Fruit fly (Drosophila melanogaster): Measurements from ENCODE around the gene Faf2.

Gene Faf2

dm6 chr2L:18676948-18677820, 31.3 kb downstream of the Faf2 start, which contains the start of the genes Mst36Fa and CG31751 (continued):
- TF ChIP-seq pros (GFP tag; optimal IDR thresholded peaks at IDR 0.05) (no peak), bcd (GFP tag; optimal IDR thresholded peaks at IDR 0.05) (peak; percentile 72), CG7357 (GFP tag; IDR thresholded peaks at IDR 0.05) (no peak), slou (GFP tag; optimal IDR thresholded peaks at IDR 0.05) (peak; percentile 39), run (tag; optimal IDR thresholded peaks at IDR 0.05) (peak; percentile 27), Fer3 (tag; optimal IDR thresholded peaks at IDR 0.05) (peak; percentile 80), CG4360 (GFP tag; IDR thresholded peaks at IDR 0.05) (peak; percentile 59), oc (tag; optimal IDR thresholded peaks at IDR 0.05) (peak; percentile 35), Ravus (GFP tag; IDR thresholded peaks at IDR 0.05) (no peak), CG30431 (GFP tag; optimal IDR thresholded peaks at IDR 0.05) (no peak), Myb (GFP tag; optimal IDR thresholded peaks at IDR 0.05) (peak; percentile 76), klu (GFP tag; IDR thresholded peaks at IDR 0.05) (no peak), yki (optimal IDR thresholded peaks at IDR 0.05) (no peak), Atf-2 (GFP tag; optimal IDR thresholded peaks at IDR 0.05) (peak; percentile 47), sc (optimal IDR thresholded peaks at IDR 0.05) (no peak), sc (GFP tag; optimal IDR thresholded peaks at IDR 0.05) (peak; percentile 76), Sry-δ (GFP tag; optimal IDR thresholded peaks at IDR 0.05) (peak; percentile 29), CG12155 (GFP tag; optimal IDR thresholded peaks at IDR 0.05) (peak; percentile 23), CG8089 (GFP tag; optimal IDR thresholded peaks at IDR 0.05) (peak; percentile 85), Hr39 (optimal IDR thresholded peaks at IDR 0.05) (no peak), abd-A (tag; optimal IDR thresholded peaks at IDR 0.05) (no peak), CG11247 (GFP tag; IDR thresholded peaks at IDR 0.05) (peak; percentile 74; the same call in 1 of the 2 replicates), odd (GFP tag; optimal IDR thresholded peaks at IDR 0.05) (peak; percentile 92), kah (GFP tag; optimal IDR thresholded peaks at IDR 0.05) (peak; percentile 63), kni (GFP tag; optimal IDR thresholded peaks at IDR 0.05) (peak; percentile 93), sim (GFP tag; IDR thresholded peaks at IDR 0.05) (peak; percentile 76), Fer2 (tag; optimal IDR thresholded peaks at IDR 0.05) (peak; percentile 61), kay (GFP tag; optimal IDR thresholded peaks at IDR 0.05) (peak; percentile 28), Elba2 (GFP tag; optimal IDR thresholded peaks at IDR 0.05) (no peak), wor (GFP tag; IDR thresholded peaks at IDR 0.05) (no peak), PHDP (tag; optimal IDR thresholded peaks at IDR 0.05) (peak; percentile 77), Hr78 (GFP tag; optimal IDR thresholded peaks at IDR 0.05) (peak in 1 of 2 experiments; percentile 63), Vsx1 (GFP tag; optimal IDR thresholded peaks at IDR 0.05) (peak; percentile 97), CG17328 (GFP tag; IDR thresholded peaks at IDR 0.05) (0 out of 2 replicates have a peak, but pooled peaks have one; percentile 32), CG16779 (GFP tag; IDR thresholded peaks at IDR 0.05) (peak; percentile 79), CG3065 (GFP tag; optimal IDR thresholded peaks at IDR 0.05) (peak; percentile 74), ap (GFP tag; IDR thresholded peaks at IDR 0.05) (no peak), Deaf1 (tag; optimal IDR thresholded peaks at IDR 0.05) (no peak), knrl (GFP tag; IDR thresholded peaks at IDR 0.05; ENCODE audit: partially characterized antibody) (0 out of 3 replicates have a peak, but pooled peaks have one; percentile 39), Awh (GFP tag; IDR thresholded peaks at IDR 0.05) (peak; percentile 88), pita (GFP tag; optimal IDR thresholded peaks at IDR 0.05) (no peak), CkIIα-i1 (GFP tag; IDR thresholded peaks at IDR 0.05) (peak; percentile 49; the same call in 1 of the 2 replicates), Ets97D (GFP tag; optimal IDR thresholded peaks at IDR 0.05) (peak; percentile 42), CG11723 (GFP tag; optimal IDR thresholded peaks at IDR 0.05) (peak; percentile 86), Max (GFP tag; optimal IDR thresholded peaks at IDR 0.05) (peak; percentile 57), D19A (tag; optimal IDR thresholded peaks at IDR 0.05) (peak; percentile 51), Neu2 (GFP tag; optimal IDR thresholded peaks at IDR 0.05; ENCODE audit: borderline replicate concordance) (no peak), CG34376 (GFP tag; optimal IDR thresholded peaks at IDR 0.05) (peak; percentile 90), tin (GFP tag; optimal IDR thresholded peaks at IDR 0.05) (peak; percentile 35), CG18764 (GFP tag; optimal IDR thresholded peaks at IDR 0.05) (peak; percentile 65)
